Fruit fly (Drosophila melanogaster) whole organism, embryonic: ENCODE measurements around the gene eIF3i.
A peak's percentile ranks its signal among the peaks of the same experiment; 100 is the strongest.

Experiments used
- Ada2b ChIP-seq: fragments of 200-800 bp; sonication (Bioruptor generic); IDR thresholded peaks from 2 replicates; pipeline ENCODE4 v1.3.6; 2022; ENCODE audit warnings: missing biosample characterization, missing genetic modification characterization
- C15 ChIP-seq: fragments of 200-800 bp; sonication (Bioruptor generic); IDR thresholded peaks from 3 replicates; pipeline ENCODE4 v1.3.6; 2022; ENCODE audit warnings: missing biosample characterization, missing genetic modification characterization
- CG11247 ChIP-seq: fragments of 200-800 bp; sonication (Bioruptor generic); IDR thresholded peaks from 2 replicates; pipeline ENCODE4 v1.3.6; 2022; ENCODE audit warnings: missing biosample characterization, missing genetic modification characterization
- CG11504 ChIP-seq: fragments of 200-800 bp; sonication (Bioruptor generic); optimal IDR thresholded peaks from 3 replicates; lab custom pipeline; 2019; ENCODE audit warnings: missing biosample characterization, mild to moderate bottlenecking, missing genetic modification characterization, moderate library complexity
- CG11560 ChIP-seq: fragments of 200-800 bp; sonication (Bioruptor generic); IDR thresholded peaks from 3 replicates; pipeline ENCODE4 v1.3.6; 2022; ENCODE audit warnings: missing biosample characterization, missing genetic modification characterization
- CG12769 ChIP-seq: fragments of 200-800 bp; sonication (Bioruptor generic); optimal IDR thresholded peaks from 2 replicates; lab custom pipeline; 2019; ENCODE audit warnings: missing biosample characterization, mild to moderate bottlenecking, missing genetic modification characterization, moderate library complexity
- CG13775 ChIP-seq: fragments of 200-800 bp; sonication (Bioruptor generic); optimal IDR thresholded peaks from 3 replicates; lab custom pipeline; 2017; ENCODE audit warnings: missing biosample characterization, mild to moderate bottlenecking, missing genetic modification characterization
- CG14014 ChIP-seq: fragments of 200-800 bp; sonication (Bioruptor generic); IDR thresholded peaks from 2 replicates; pipeline ENCODE4 v1.3.6; 2022; ENCODE audit warnings: missing biosample characterization, missing genetic modification characterization
- CG14860 ChIP-seq: fragments of 200-800 bp; sonication (Bioruptor generic); IDR thresholded peaks from 3 replicates; pipeline ENCODE4 v1.3.6; 2022; ENCODE audit warnings: missing biosample characterization, missing genetic modification characterization; ENCODE audit not compliant: partially characterized antibody
- CG17186 ChIP-seq: fragments of 200-800 bp; sonication (Bioruptor generic); optimal IDR thresholded peaks from 3 replicates; lab custom pipeline; 2017; ENCODE audit warnings: missing biosample characterization, missing genetic modification reagents, missing genetic modification characterization
- CG17802 ChIP-seq: fragments of 200-800 bp; sonication (Bioruptor generic); optimal IDR thresholded peaks from 2 replicates; lab custom pipeline; 2018; ENCODE audit warnings: missing biosample characterization, mild to moderate bottlenecking, missing genetic modification characterization, moderate library complexity
- CG18011 ChIP-seq: fragments of 200-800 bp; sonication (Bioruptor generic); optimal IDR thresholded peaks from 2 replicates; lab custom pipeline; 2017; ENCODE audit warnings: missing biosample characterization, missing genetic modification characterization, mild to moderate bottlenecking, moderate library complexity, missing genotype
- CG2199 ChIP-seq: fragments of 200-800 bp; sonication (Bioruptor generic); IDR thresholded peaks from 3 replicates; pipeline ENCODE4 v1.3.6; 2022; ENCODE audit warnings: missing biosample characterization, missing genetic modification characterization
- CG3065 ChIP-seq: fragments of 200-800 bp; sonication (Bioruptor generic); optimal IDR thresholded peaks from 2 replicates; lab custom pipeline; 2016; ENCODE audit warnings: missing biosample characterization, missing genetic modification characterization
- CG31224 ChIP-seq: fragments of 200-800 bp; sonication (Bioruptor generic); IDR thresholded peaks from 2 replicates; pipeline ENCODE4 v1.3.6; 2022; ENCODE audit warnings: missing biosample characterization, missing genetic modification characterization
- CG34224 ChIP-seq: fragments of 200-800 bp; sonication (Bioruptor generic); IDR thresholded peaks from 3 replicates; pipeline ENCODE4 v1.3.6; 2022; ENCODE audit warnings: missing biosample characterization, missing genetic modification characterization; ENCODE audit not compliant: partially characterized antibody
- CG3726 ChIP-seq: fragments of 200-800 bp; sonication (Bioruptor generic); IDR thresholded peaks from 3 replicates; pipeline ENCODE4, ENCODE4 v1.3.6; 2022; ENCODE audit warnings: missing biosample characterization, missing genetic modification characterization
- CG4424 ChIP-seq: fragments of 200-800 bp; sonication (Bioruptor generic); optimal IDR thresholded peaks from 3 replicates; lab custom pipeline; 2016; ENCODE audit warnings: missing biosample characterization, missing genetic modification characterization
- CG5245 ChIP-seq: fragments of 200-800 bp; sonication (Bioruptor generic); optimal IDR thresholded peaks from 3 replicates; lab custom pipeline; 2016; ENCODE audit warnings: missing biosample characterization, missing genetic modification characterization
- CG6272 ChIP-seq: fragments of 200-800 bp; sonication (Bioruptor generic); IDR thresholded peaks from 2 replicates; pipeline ENCODE4 v1.3.6; 2022; ENCODE audit warnings: missing biosample characterization, missing genetic modification characterization
- CG6689 ChIP-seq: fragments of 200-800 bp; sonication (Bioruptor generic); IDR thresholded peaks from 2 replicates; pipeline ENCODE4 v1.3.6; 2022; ENCODE audit warnings: missing biosample characterization, missing genetic modification characterization
- CG7745 ChIP-seq: fragments of 200-800 bp; sonication (Bioruptor generic); optimal IDR thresholded peaks from 2 replicates; lab custom pipeline; 2018; ENCODE audit warnings: missing biosample characterization, mild to moderate bottlenecking, missing genetic modification characterization, moderate library complexity
- Chrac-16 ChIP-seq: fragments of 200-800 bp; sonication (Bioruptor generic); optimal IDR thresholded peaks from 3 replicates; lab custom pipeline; 2016; ENCODE audit warnings: missing biosample characterization, missing genetic modification characterization
- Dad ChIP-seq: fragments of 200-800 bp; sonication (Bioruptor generic); optimal IDR thresholded peaks from 3 replicates; lab custom pipeline; 2016; ENCODE audit warnings: missing biosample characterization, missing genetic modification characterization
- Dbx ChIP-seq: fragments of 200-800 bp; sonication (Bioruptor generic); IDR thresholded peaks from 3 replicates; pipeline ENCODE4 v1.3.6; 2022; ENCODE audit warnings: missing biosample characterization, missing genetic modification characterization
- HLH54F ChIP-seq: fragments of 200-800 bp; sonication (Bioruptor generic); optimal IDR thresholded peaks from 3 replicates; lab custom pipeline; 2016; ENCODE audit warnings: missing biosample characterization, missing genetic modification characterization
- Hey ChIP-seq: fragments of 200-800 bp; sonication (Bioruptor generic); optimal IDR thresholded peaks from 3 replicates; lab custom pipeline; 2018; ENCODE audit warnings: missing biosample characterization, mild to moderate bottlenecking, missing genetic modification characterization
- Hmr ChIP-seq: fragments of 200-800 bp; sonication (Bioruptor generic); optimal IDR thresholded peaks from 3 replicates; lab custom pipeline; 2017; ENCODE audit warnings: mild to moderate bottlenecking, missing biosample characterization, missing genetic modification reagents, missing genetic modification characterization
- Neu2 ChIP-seq: fragments of 200-800 bp; sonication (Bioruptor generic); optimal IDR thresholded peaks from 3 replicates; lab custom pipeline; 2016; ENCODE audit warnings: missing biosample characterization, missing genetic modification characterization, borderline replicate concordance
- Nf-YC ChIP-seq: fragments of 200-800 bp; optimal IDR thresholded peaks from 3 replicates; lab custom pipeline; 2019; ENCODE audit warnings: missing biosample characterization, mild to moderate bottlenecking, missing genetic modification characterization, moderate library complexity
- Six4 ChIP-seq: fragments of 200-800 bp; sonication (Bioruptor generic); optimal IDR thresholded peaks from 2 replicates; lab custom pipeline; 2016; ENCODE audit warnings: missing biosample characterization, missing genetic modification characterization
- Ssrp ChIP-seq: fragments of 200-800 bp; sonication (Bioruptor generic); optimal IDR thresholded peaks from 2 replicates; lab custom pipeline; 2018; ENCODE audit warnings: missing biosample characterization, mild to moderate bottlenecking, missing genetic modification characterization, moderate library complexity
- aop ChIP-seq: fragments of 200-800 bp; sonication (Bioruptor generic); IDR thresholded peaks from 2 replicates; pipeline ENCODE4 v1.3.6; 2022; ENCODE audit warnings: missing biosample characterization, missing genetic modification characterization
- bbx ChIP-seq: fragments of 200-800 bp; sonication (Bioruptor generic); IDR thresholded peaks from 2 replicates; pipeline ENCODE4 v1.3.6; 2022; ENCODE audit warnings: missing biosample characterization, missing genetic modification characterization; ENCODE audit not compliant: partially characterized antibody
- br ChIP-seq: fragments of >200 bp; optimal IDR thresholded peaks from 2 replicates; lab custom pipeline; 2017
- cg ChIP-seq: fragments of 200-800 bp; sonication (Bioruptor generic); optimal IDR thresholded peaks from 3 replicates; lab custom pipeline; 2019; ENCODE audit warnings: missing biosample characterization, mild to moderate bottlenecking, missing genetic modification characterization, moderate library complexity
- chm ChIP-seq: fragments of 200-800 bp; sonication (Bioruptor generic); IDR thresholded peaks from 2 replicates; pipeline ENCODE4 v1.3.6; 2022; ENCODE audit warnings: missing biosample characterization, missing genetic modification characterization
- corto ChIP-seq: fragments of 200-800 bp; sonication (Bioruptor generic); optimal IDR thresholded peaks from 2 replicates; lab custom pipeline; 2016; ENCODE audit warnings: missing biosample characterization, mild to moderate bottlenecking, missing genetic modification characterization, moderate library complexity
- crol ChIP-seq: fragments of 200-800 bp; sonication (Bioruptor generic); IDR thresholded peaks from 2 replicates; pipeline ENCODE4 v1.3.6; 2022; ENCODE audit warnings: missing biosample characterization, missing genetic modification characterization
- dimm ChIP-seq: fragments of 200-800 bp; sonication (Bioruptor generic); IDR thresholded peaks from 2 replicates; pipeline ENCODE4 v1.3.6; 2022; ENCODE audit warnings: missing biosample characterization, missing genetic modification characterization
- dm ChIP-seq: fragments of 200-800 bp; sonication (Bioruptor generic); optimal IDR thresholded peaks from 3 replicates; lab custom pipeline; 2016; ENCODE audit warnings: missing biosample characterization, missing genetic modification characterization
- eyg ChIP-seq: fragments of 200-800 bp; sonication (Bioruptor generic); optimal IDR thresholded peaks from 3 replicates; lab custom pipeline; 2016; ENCODE audit warnings: missing biosample characterization, missing genetic modification characterization
- gcm ChIP-seq: fragments of 200-800 bp; sonication (Bioruptor generic); optimal IDR thresholded peaks from 2 replicates; lab custom pipeline; 2019; ENCODE audit warnings: missing biosample characterization, mild to moderate bottlenecking, missing genetic modification characterization, moderate library complexity
- ind ChIP-seq: fragments of 200-800 bp; sonication (Bioruptor generic); optimal IDR thresholded peaks from 3 replicates; lab custom pipeline; 2016; ENCODE audit warnings: missing biosample characterization, missing genetic modification characterization
- jigr1 ChIP-seq: fragments of 200-800 bp; sonication (Bioruptor generic); IDR thresholded peaks from 3 replicates; pipeline ENCODE4 v1.3.6; 2022; ENCODE audit warnings: missing biosample characterization, missing genetic modification characterization
- onecut ChIP-seq: fragments of 200-800 bp; sonication (Bioruptor generic); IDR thresholded peaks from 2 replicates; pipeline ENCODE4 v1.3.6; 2022; ENCODE audit warnings: missing biosample characterization, missing genetic modification characterization
- sens ChIP-seq: fragments of 200-800 bp; sonication (Bioruptor generic); peaks from one replicate; lab custom pipeline; 2016; ENCODE audit warnings: missing biosample characterization, missing genetic modification characterization
- sqz ChIP-seq: fragments of 200-800 bp; sonication (Bioruptor generic); optimal IDR thresholded peaks from 3 replicates; lab custom pipeline; 2018; ENCODE audit warnings: missing biosample characterization, mild to moderate bottlenecking, missing genetic modification characterization
- vfl ChIP-seq: fragments of 200-800 bp; sonication (Bioruptor generic); optimal IDR thresholded peaks from 2 replicates; lab custom pipeline; 2016; ENCODE audit warnings: missing biosample characterization, missing genetic modification characterization
- wdn ChIP-seq: fragments of 200-800 bp; sonication (Bioruptor generic); IDR thresholded peaks from 2 replicates; pipeline ENCODE4 v1.3.6; 2022; ENCODE audit warnings: missing biosample characterization, missing genetic modification characterization
- wor ChIP-seq: fragments of 200-800 bp; sonication (Bioruptor generic); IDR thresholded peaks from 2 replicates; pipeline ENCODE4 v1.3.6; 2022; ENCODE audit warnings: missing biosample characterization, missing genetic modification characterization

eIF3i gene

DNA sequence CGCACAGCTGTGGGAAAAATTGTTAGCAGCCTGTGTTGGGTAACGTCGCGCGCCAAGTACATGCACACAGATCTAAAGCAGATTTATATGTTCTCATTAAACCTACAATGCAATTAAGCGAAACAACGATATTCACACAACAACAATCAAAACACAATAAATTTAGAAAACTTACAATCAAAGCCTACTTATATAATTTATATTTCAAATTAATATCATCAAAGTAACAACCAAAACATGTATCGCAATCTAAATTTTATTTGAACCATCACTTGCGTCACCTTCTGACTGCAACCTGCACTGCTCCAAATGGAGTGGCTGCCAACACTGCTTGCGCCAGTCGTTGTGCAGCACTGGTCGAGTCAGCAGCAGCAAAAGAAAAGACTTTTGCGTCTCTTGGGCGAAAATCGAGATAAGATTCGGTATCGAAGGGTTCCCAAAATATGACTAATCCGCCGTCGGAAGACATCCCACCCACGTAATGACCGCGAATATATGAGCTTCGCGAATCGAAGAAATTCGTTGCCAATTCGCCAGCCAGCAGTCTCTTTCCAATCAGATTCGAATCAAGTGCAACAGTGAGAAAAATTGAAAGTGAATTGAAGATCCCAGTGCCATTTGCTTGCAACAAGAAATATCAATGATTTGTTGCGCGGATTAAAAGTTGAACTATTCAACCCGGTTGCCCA is 13.8 kb upstream of the eIF3i start, which contains the start of the genes CG8892 and CG34126 (continued):
- TF ChIP-seq CG17186 (GFP tag; lab: Kevin White, UChicago), result peak; percentile 95
- peak; percentile 87 for TF ChIP-seq Hey (tag; lab: Kevin White, UChicago)
- TF ChIP-seq CG12769, result no peak
- TF ChIP-seq ind (GFP tag; lab: Kevin White, UChicago), result peak; percentile 99
- TF ChIP-seq Ssrp, result peak; percentile 97
- peak; percentile 94 for TF ChIP-seq wor
- peak; percentile 98 for TF ChIP-seq HLH54F
- TF ChIP-seq dimm (GFP tag; lab: Robert Waterston, UW), result peak; percentile 82
- peak; percentile 96 for TF ChIP-seq CG3065
- peak; percentile 74; the same call in 1 of the 3 replicates for TF ChIP-seq CG2199
- TF ChIP-seq onecut, result peak; percentile 87
- TF ChIP-seq CG5245 (GFP tag; lab: Kevin White, UChicago), result peak; percentile 96
- peak; percentile 92; the same call in 2 of the 3 replicates for TF ChIP-seq CG3726 (GFP tag; lab: Robert Waterston, UW)
- TF ChIP-seq dm, result peak; percentile 90
- peak; percentile 94 for TF ChIP-seq sqz (GFP tag; lab: Kevin White, UChicago)
- no peak for TF ChIP-seq cg
- peak; percentile 100 for TF ChIP-seq CG6689 (GFP tag; lab: Robert Waterston, UW)
- TF ChIP-seq Nf-YC (tag; lab: Kevin White, UChicago), result peak; percentile 92
- peak; percentile 99 for TF ChIP-seq CG4424 (GFP tag; lab: Kevin White, UChicago)
- TF ChIP-seq vfl (GFP tag; lab: Kevin White, UChicago), result peak; percentile 97
- peak; percentile 93 for TF ChIP-seq Ada2b (GFP tag; lab: Robert Waterston, UW)
- no peak for TF ChIP-seq CG7745 (tag; lab: Kevin White, UChicago)
- peak; percentile 90 for TF ChIP-seq CG11560
- no peak for TF ChIP-seq br (lab: Kevin White, UChicago)
- no peak for TF ChIP-seq crol (GFP tag; lab: Robert Waterston, UW)
- peak; percentile 72; the same call in 1 of the 2 replicates for TF ChIP-seq aop (GFP tag; lab: Robert Waterston, UW)
- TF ChIP-seq CG11504 (tag; lab: Kevin White, UChicago), result peak; percentile 95
- peak; percentile 94 for TF ChIP-seq gcm (GFP tag; lab: Kevin White, UChicago)
- TF ChIP-seq CG34224 (GFP tag; lab: Robert Waterston, UW), result no peak
- peak; percentile 99 for TF ChIP-seq Chrac-16
- TF ChIP-seq sens, result peak; percentile 99
- peak; percentile 98 for TF ChIP-seq Hmr (GFP tag; lab: Kevin White, UChicago)
- peak; percentile 95 for TF ChIP-seq jigr1
- TF ChIP-seq Neu2 (GFP tag; lab: Kevin White, UChicago), result peak; percentile 72
- peak; percentile 97 for TF ChIP-seq CG6272 (GFP tag; lab: Robert Waterston, UW)
- TF ChIP-seq C15 (GFP tag; lab: Robert Waterston, UW), result peak; percentile 89
- peak; percentile 90 for TF ChIP-seq CG17802 (tag; lab: Kevin White, UChicago)
- TF ChIP-seq CG13775 (GFP tag; lab: Kevin White, UChicago), result peak; percentile 99
- TF ChIP-seq corto (GFP tag; lab: Kevin White, UChicago), result peak; percentile 95
- peak; percentile 96 for TF ChIP-seq Dad
- peak; percentile 92 for TF ChIP-seq chm (GFP tag; lab: Robert Waterston, UW)
- peak; percentile 90 for TF ChIP-seq wdn (GFP tag; lab: Robert Waterston, UW)
- no peak for TF ChIP-seq bbx (GFP tag; lab: Robert Waterston, UW)
- TF ChIP-seq eyg (GFP tag; lab: Kevin White, UChicago), result peak; percentile 92
- peak; percentile 90 for TF ChIP-seq CG18011 (GFP tag; lab: Kevin White, UChicago)
- no peak for TF ChIP-seq CG14860 (GFP tag; lab: Robert Waterston, UW)
- TF ChIP-seq CG14014, result peak; percentile 95
- peak; percentile 92 for TF ChIP-seq CG31224 (GFP tag; lab: Robert Waterston, UW)
- peak; percentile 96 for TF ChIP-seq CG11247 (GFP tag; lab: Robert Waterston, UW)
- TF ChIP-seq Dbx, result peak; percentile 98
- peak; percentile 97 for TF ChIP-seq Six4
